Fruit fly (Drosophila melanogaster) whole organism, prepupa: ENCODE measurements around the gene Gga.

ENCODE experiments used
- CG10669 ChIP-seq: fragments of 200-800 bp; sonication (Bioruptor generic); optimal IDR thresholded peaks from 3 replicates; lab custom pipeline; 2018; ENCODE audit warnings: missing biosample characterization, mild to moderate bottlenecking, missing genetic modification characterization, moderate library complexity
- CG11294 ChIP-seq: fragments of 200-800 bp; sonication (Bioruptor generic); IDR thresholded peaks from 2 replicates; pipeline ENCODE4 v1.3.6; 2022; ENCODE audit warnings: missing biosample characterization, missing genetic modification characterization
- CG11762 ChIP-seq: fragments of 200-800 bp; sonication (Bioruptor generic); optimal IDR thresholded peaks from 3 replicates; lab custom pipeline; 2016; ENCODE audit warnings: missing biosample characterization, missing genetic modification characterization; ENCODE audit not compliant: insufficient read depth
- CG11902 ChIP-seq: fragments of 200-800 bp; sonication (Bioruptor generic); optimal IDR thresholded peaks from 3 replicates; lab custom pipeline; 2016; ENCODE audit warnings: missing biosample characterization, missing genetic modification characterization
- CG15336 ChIP-seq: fragments of 200-800 bp; sonication (Bioruptor generic); IDR thresholded peaks from 2 replicates; pipeline ENCODE4 v1.3.6; 2022; ENCODE audit warnings: missing biosample characterization, missing genetic modification characterization
- CG1621 ChIP-seq: fragments of 200-800 bp; sonication (Bioruptor generic); optimal IDR thresholded peaks from 3 replicates; lab custom pipeline; 2018; ENCODE audit warnings: missing biosample characterization, mild to moderate bottlenecking, missing genetic modification characterization
- CG16779 ChIP-seq: fragments of 200-800 bp; sonication (Bioruptor generic); optimal IDR thresholded peaks from 3 replicates; lab custom pipeline; 2017; ENCODE audit warnings: missing biosample characterization, mild to moderate bottlenecking, missing genetic modification characterization
- CG3032 ChIP-seq: fragments of 200-800 bp; optimal IDR thresholded peaks from 2 replicates; lab custom pipeline; 2019; ENCODE audit warnings: missing biosample characterization, mild to moderate bottlenecking, missing genetic modification characterization, moderate library complexity
- CG32006 ChIP-seq: fragments of 200-800 bp; sonication (Bioruptor generic); optimal IDR thresholded peaks from 3 replicates; lab custom pipeline; 2017; ENCODE audit warnings: missing biosample characterization, mild to moderate bottlenecking, missing genetic modification characterization
- CG34406 ChIP-seq: fragments of 200-800 bp; sonication (Bioruptor generic); optimal IDR thresholded peaks from 3 replicates; lab custom pipeline; 2016; ENCODE audit warnings: missing biosample characterization, missing genetic modification characterization
- CG4318 ChIP-seq: fragments of 200-800 bp; sonication (Bioruptor generic); optimal IDR thresholded peaks from 3 replicates; lab custom pipeline; 2017; ENCODE audit warnings: missing biosample characterization, mild to moderate bottlenecking, missing genetic modification characterization
- CG6163 ChIP-seq: fragments of 200-800 bp; sonication (Bioruptor generic); IDR thresholded peaks from 3 replicates; pipeline ENCODE4 v1.3.6; 2022; ENCODE audit warnings: missing biosample characterization, missing genetic modification characterization
- CG6792 ChIP-seq: fragments of 200-800 bp; sonication (Bioruptor generic); optimal IDR thresholded peaks from 3 replicates; lab custom pipeline; 2016; ENCODE audit warnings: missing biosample characterization, missing genetic modification characterization
- CG6808 ChIP-seq: fragments of 200-800 bp; sonication (Bioruptor generic); optimal IDR thresholded peaks from 3 replicates; lab custom pipeline; 2017; ENCODE audit warnings: missing biosample characterization, missing genetic modification characterization, mild to moderate bottlenecking, moderate library complexity, missing genetic modification reagents
- CG6854 ChIP-seq: fragments of 200-800 bp; sonication (Bioruptor generic); optimal IDR thresholded peaks from 2 replicates; lab custom pipeline; 2017; ENCODE audit warnings: missing biosample characterization, mild to moderate bottlenecking, missing genetic modification characterization
- CG7368 ChIP-seq: fragments of 200-800 bp; sonication (Bioruptor generic); optimal IDR thresholded peaks from 3 replicates; lab custom pipeline; 2016; ENCODE audit warnings: missing biosample characterization, missing genetic modification characterization
- CG8119 ChIP-seq: fragments of 200-800 bp; sonication (Bioruptor generic); IDR thresholded peaks from 3 replicates; pipeline ENCODE4 v1.3.6; 2022; ENCODE audit warnings: missing biosample characterization, missing genetic modification characterization
- CG8319 ChIP-seq: fragments of 200-800 bp; sonication (Bioruptor generic); optimal IDR thresholded peaks from 3 replicates; lab custom pipeline; 2016; ENCODE audit warnings: missing biosample characterization, missing genetic modification characterization
- CG9139 ChIP-seq: fragments of 200-800 bp; sonication (Bioruptor generic); optimal IDR thresholded peaks from 3 replicates; lab custom pipeline; 2017; ENCODE audit warnings: missing biosample characterization, mild to moderate bottlenecking, missing genetic modification characterization
- Eip75B ChIP-seq: fragments of 200-800 bp; sonication (Bioruptor generic); optimal IDR thresholded peaks from 3 replicates; lab custom pipeline; 2016; ENCODE audit warnings: missing biosample characterization, missing genetic modification characterization
- Eip78C ChIP-seq: fragments of 200-800 bp; sonication (Bioruptor generic); peaks from one replicate; lab custom pipeline; 2016; ENCODE audit warnings: missing biosample characterization, missing genetic modification characterization
- Eip93F ChIP-seq: fragments of 200-800 bp; sonication (Bioruptor generic); optimal IDR thresholded peaks from 2 replicates; lab custom pipeline; 2016; ENCODE audit warnings: missing biosample characterization, mild to moderate bottlenecking, missing genetic modification characterization
- Ets21C ChIP-seq: fragments of 200-800 bp; sonication (Bioruptor generic); optimal IDR thresholded peaks from 3 replicates; lab custom pipeline; 2016; ENCODE audit warnings: missing biosample characterization, missing genetic modification characterization
- Ets96B ChIP-seq: fragments of 200-800 bp; optimal IDR thresholded peaks from 2 replicates; lab custom pipeline; 2019; ENCODE audit warnings: missing biosample characterization, mild to moderate bottlenecking, missing genetic modification characterization, moderate library complexity
- Gug ChIP-seq: fragments of 200-800 bp; sonication (Bioruptor generic); IDR thresholded peaks from 2 replicates; pipeline ENCODE4 v1.3.6; 2022; ENCODE audit warnings: missing biosample characterization, missing genetic modification characterization
- Hr38 ChIP-seq: sonication (Bioruptor generic); optimal IDR thresholded peaks from 2 replicates; lab custom pipeline; 2016; ENCODE audit warnings: missing biosample characterization, missing genetic modification characterization
- Hr4 ChIP-seq: fragments of 200-800 bp; sonication (Bioruptor generic); optimal IDR thresholded peaks from 3 replicates; lab custom pipeline; 2016; ENCODE audit warnings: missing biosample characterization, missing genetic modification characterization
- Lpt ChIP-seq: fragments of 200-800 bp; sonication (Bioruptor generic); optimal IDR thresholded peaks from 3 replicates; lab custom pipeline; 2016; ENCODE audit warnings: missing biosample characterization, missing genetic modification characterization
- Met ChIP-seq: fragments of 200-800 bp; sonication (Bioruptor generic); optimal IDR thresholded peaks from 3 replicates; lab custom pipeline; 2016; ENCODE audit warnings: missing biosample characterization, missing genetic modification characterization
- OdsH ChIP-seq: fragments of 200-800 bp; sonication (Bioruptor generic); optimal IDR thresholded peaks from 3 replicates; lab custom pipeline; 2016; ENCODE audit warnings: missing biosample characterization, missing genetic modification characterization
- Smox ChIP-seq: fragments of 200-800 bp; sonication (Bioruptor generic); optimal IDR thresholded peaks from 3 replicates; lab custom pipeline; 2016; ENCODE audit warnings: missing biosample characterization, missing genetic modification characterization
- Sox102F ChIP-seq: fragments of 200-800 bp; sonication (Bioruptor generic); optimal IDR thresholded peaks from 2 replicates; lab custom pipeline; 2016; ENCODE audit warnings: missing biosample characterization, mild to moderate bottlenecking, missing genetic modification characterization
- Sox14 ChIP-seq: fragments of 200-800 bp; sonication (Bioruptor generic); optimal IDR thresholded peaks from 3 replicates; lab custom pipeline; 2016; ENCODE audit warnings: missing biosample characterization, missing genetic modification characterization
- achi ChIP-seq: fragments of 200-800 bp; sonication (Bioruptor generic); optimal IDR thresholded peaks from 3 replicates; lab custom pipeline; 2016; ENCODE audit warnings: missing biosample characterization, missing genetic modification characterization
- acj6 ChIP-seq: fragments of 200-800 bp; sonication (Bioruptor generic); optimal IDR thresholded peaks from 3 replicates; lab custom pipeline; 2016; ENCODE audit warnings: missing biosample characterization, missing genetic modification characterization
- dac ChIP-seq: fragments of 200-800 bp; sonication (Bioruptor generic); optimal IDR thresholded peaks from 2 replicates; lab custom pipeline; 2017; ENCODE audit warnings: missing biosample characterization, mild to moderate bottlenecking, missing genetic modification characterization
- eg ChIP-seq: fragments of 200-800 bp; sonication (Bioruptor generic); IDR thresholded peaks from 3 replicates; pipeline ENCODE4 v1.3.6; 2022; ENCODE audit warnings: missing biosample characterization, missing genetic modification characterization
- esn ChIP-seq: fragments of 200-800 bp; sonication (Bioruptor generic); optimal IDR thresholded peaks from 2 replicates; lab custom pipeline; 2016; ENCODE audit warnings: missing biosample characterization, mild to moderate bottlenecking, missing genetic modification characterization, moderate library complexity
- fd59A ChIP-seq: fragments of 200-800 bp; sonication (Bioruptor generic); optimal IDR thresholded peaks from 2 replicates; lab custom pipeline; 2017; ENCODE audit warnings: missing biosample characterization, mild to moderate bottlenecking, missing genetic modification characterization, missing genetic modification reagents
- fd85E ChIP-seq: fragments of 200-800 bp; sonication (Bioruptor generic); optimal IDR thresholded peaks from 3 replicates; lab custom pipeline; 2016; ENCODE audit warnings: missing biosample characterization, missing genetic modification characterization
- fkh ChIP-seq: fragments of 200-800 bp; sonication (Bioruptor generic); optimal IDR thresholded peaks from 3 replicates; lab custom pipeline; 2017; ENCODE audit warnings: missing biosample characterization, mild to moderate bottlenecking, missing genetic modification characterization, moderate library complexity
- lz ChIP-seq: fragments of 200-800 bp; sonication (Bioruptor generic); optimal IDR thresholded peaks from 3 replicates; lab custom pipeline; 2016; ENCODE audit warnings: missing biosample characterization, missing genetic modification characterization
- net ChIP-seq: fragments of 200-800 bp; sonication (Bioruptor generic); optimal IDR thresholded peaks from 3 replicates; lab custom pipeline; 2016; ENCODE audit warnings: missing biosample characterization, missing genetic modification characterization
- pdm3 ChIP-seq: fragments of 200-800 bp; sonication (Bioruptor generic); optimal IDR thresholded peaks from 3 replicates; lab custom pipeline; 2016; ENCODE audit warnings: missing biosample characterization, missing genetic modification characterization
- salr ChIP-seq, 2 experiments: fragments of 200-800 bp; sonication (Bioruptor generic); optimal IDR thresholded peaks; 3 replicates each; lab custom pipeline; 2016 to 2018; ENCODE audit warnings: missing biosample characterization in 2 of 2, missing genetic modification characterization in 2 of 2, mild to moderate bottlenecking in 1 of 2
- spab ChIP-seq: fragments of 200-800 bp; sonication (Bioruptor generic); optimal IDR thresholded peaks from 2 replicates; lab custom pipeline; 2017; ENCODE audit warnings: missing biosample characterization, mild to moderate bottlenecking, missing genetic modification characterization, missing genetic modification reagents
- ss ChIP-seq, 2 experiments: fragments of 200-800 bp; sonication (Bioruptor generic); optimal IDR thresholded peaks; 2 replicates in 1 of 2; 3 replicates in 1 of 2; lab custom pipeline; 2017 to 2018; ENCODE audit warnings: mild to moderate bottlenecking in 2 of 2, missing biosample characterization in 2 of 2, missing genetic modification characterization in 2 of 2, moderate library complexity in 1 of 2
- svp ChIP-seq: fragments of 200-800 bp; sonication (Bioruptor generic); peaks from one replicate; lab custom pipeline; 2016; ENCODE audit warnings: missing biosample characterization, missing genetic modification characterization
- topi ChIP-seq: fragments of 200-800 bp; sonication (Bioruptor generic); optimal IDR thresholded peaks from 3 replicates; lab custom pipeline; 2016; ENCODE audit warnings: missing biosample characterization, missing genetic modification characterization
- vri ChIP-seq: fragments of 200-800 bp; sonication (Bioruptor generic); optimal IDR thresholded peaks from 3 replicates; lab custom pipeline; 2016; ENCODE audit warnings: missing biosample characterization, mild to moderate bottlenecking, missing genetic modification characterization

Gga gene

dm6 chrX:9587881-9588280 lies 12.9 kb upstream of the Gga start:
- TF ChIP-seq Lpt (GFP tag; lab: Kevin White, UChicago) (no peak), Ets21C (GFP tag; lab: Kevin White, UChicago) (no peak), esn (GFP tag; lab: Kevin White, UChicago) (no peak), CG6854 (no peak), spab (GFP tag; lab: Kevin White, UChicago) (no peak), CG9139 (GFP tag; lab: Kevin White, UChicago) (no peak), CG7368 (GFP tag; lab: Kevin White, UChicago) (no peak), svp (GFP tag; lab: Kevin White, UChicago) (no peak)

DNA sequence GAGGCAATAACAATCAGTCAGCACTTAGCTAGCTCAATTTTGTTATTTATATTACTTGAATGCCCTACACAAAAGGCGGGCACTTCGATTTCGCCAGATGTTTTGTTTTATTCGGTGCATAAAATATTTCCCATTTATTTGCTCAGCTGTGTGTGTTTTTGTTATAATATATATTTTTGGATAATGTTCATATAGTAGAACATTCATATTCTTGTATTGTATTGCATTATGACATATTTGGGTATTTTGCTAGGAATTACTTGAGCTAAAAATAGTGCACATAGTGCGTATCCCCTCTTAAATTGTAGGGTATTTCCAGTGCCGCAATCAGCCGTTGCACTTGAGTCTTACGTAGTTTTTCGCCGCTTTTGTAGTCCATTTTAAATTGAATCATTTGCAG lies 10.9 kb upstream of the Gga start:
- TF ChIP-seq CG8319 (GFP tag; lab: Kevin White, UChicago) (peak; percentile 17), Eip75B (GFP tag; lab: Kevin White, UChicago) (peak; percentile 33), Ets21C (GFP tag; lab: Kevin White, UChicago) (peak; percentile 10), Eip93F (GFP tag; lab: Kevin White, UChicago) (no peak), CG6808 (GFP tag; lab: Kevin White, UChicago) (no peak), CG6163 (peak; percentile 63; the same call in 2 of the 3 replicates), CG34406 (GFP tag; lab: Kevin White, UChicago) (peak; percentile 40), Ets96B (tag; lab: Kevin White, UChicago) (peak; percentile 31), CG6792 (GFP tag; lab: Kevin White, UChicago) (peak; percentile 30), CG6854 (peak; percentile 2), OdsH (peak; percentile 62), CG16779 (tag; lab: Kevin White, UChicago) (no peak), fkh (GFP tag; lab: Kevin White, UChicago) (peak; percentile 25), ss (GFP tag; optimal IDR thresholded peaks at IDR 0.05; lab: Kevin White, UChicago) (no peak), topi (peak; percentile 59), Sox102F (peak; percentile 47), fd59A (GFP tag; lab: Kevin White, UChicago) (no peak), pdm3 (GFP tag; lab: Kevin White, UChicago) (peak; percentile 62), Hr38 (GFP tag; lab: Kevin White, UChicago) (no peak), Gug (GFP tag; lab: Robert Waterston, UW) (no peak), CG11902 (GFP tag; lab: Kevin White, UChicago) (peak; percentile 19), Sox14 (GFP tag; lab: Kevin White, UChicago) (peak; percentile 34), achi (peak; percentile 27), dac (GFP tag; lab: Kevin White, UChicago) (no peak), fd85E (GFP tag; lab: Kevin White, UChicago) (no peak), net (GFP tag; lab: Kevin White, UChicago) (peak; percentile 12), salr (GFP tag; optimal IDR thresholded peaks at IDR 0.05; lab: Kevin White, UChicago) (no peak), CG4318 (GFP tag; lab: Kevin White, UChicago) (no peak), CG1621 (tag; lab: Kevin White, UChicago) (no peak), Smox (GFP tag; lab: Kevin White, UChicago) (peak; percentile 49), eg (GFP tag; lab: Robert Waterston, UW) (peak; percentile 54; the same call in 1 of the 3 replicates), Hr4 (GFP tag; lab: Kevin White, UChicago) (peak; percentile 52), Eip78C (GFP tag; lab: Kevin White, UChicago) (peak; percentile 90), CG32006 (GFP tag; lab: Kevin White, UChicago) (peak; percentile 65), CG11762 (GFP tag; lab: Kevin White, UChicago) (peak; percentile 13), CG10669 (peak; percentile 33), Met (GFP tag; lab: Kevin White, UChicago) (peak; percentile 66), lz (GFP tag; lab: Kevin White, UChicago) (peak; percentile 53), CG11294 (peak; percentile 42; the same call in 1 of the 2 replicates), esn (GFP tag; lab: Kevin White, UChicago) (peak; percentile 72), vri (GFP tag; lab: Kevin White, UChicago) (peak; percentile 66), acj6 (GFP tag; lab: Kevin White, UChicago) (peak; percentile 54), CG15336 (GFP tag; lab: Robert Waterston, UW) (peak; percentile 66), CG8119 (GFP tag; lab: Robert Waterston, UW) (peak; percentile 62), CG7368 (GFP tag; lab: Kevin White, UChicago) (peak; percentile 36), CG3032 (tag; lab: Kevin White, UChicago) (peak; percentile 19), spab (GFP tag; lab: Kevin White, UChicago) (no peak)
